Worm (Caenorhabditis elegans) whole organism, young adult: ENCODE data around the gene Y43F8B.28.
"Not testable (repeated sequence)": the region's sequence is repeated elsewhere in the genome, so short reads cannot be mapped to it uniquely, and the experiment has no call there.

Experiments
- C06A6.2 ChIP-seq: fragments of 200-800 bp; sonication (Bioruptor generic); conservative IDR thresholded peaks from 2 replicates; pipeline ENCODE4 v1.3.6; 2022; ENCODE audit warnings: missing genetic modification characterization, missing compliant biosample characterization
- F10E7.11 ChIP-seq: sonication (generic microtip); optimal IDR thresholded peaks from 2 replicates; lab custom pipeline; 2017; ENCODE audit warnings: mild to moderate bottlenecking, missing genetic modification characterization, moderate library complexity, missing compliant biosample characterization
- F23B12.7 ChIP-seq: sonication (generic microtip); optimal IDR thresholded peaks from 2 replicates; lab custom pipeline; 2017; ENCODE audit warnings: missing genetic modification characterization, mild to moderate bottlenecking, missing compliant biosample characterization, antibody characterized with exemption, moderate library complexity; ENCODE audit not compliant: insufficient read depth
- F37B4.10 ChIP-seq: fragments of 200-800 bp; sonication (Bioruptor generic); IDR thresholded peaks from 2 replicates; pipeline ENCODE4 v1.3.6; 2022; ENCODE audit warnings: missing genetic modification characterization, missing compliant biosample characterization
- F52B5.7 ChIP-seq: sonication (generic microtip); optimal IDR thresholded peaks from 2 replicates; lab custom pipeline; 2016; ENCODE audit warnings: mild to moderate bottlenecking, missing genetic modification characterization, missing compliant biosample characterization
- F57A8.1 ChIP-seq: fragments of 200-800 bp; sonication (Bioruptor generic); optimal IDR thresholded peaks from 2 replicates; lab custom pipeline; 2018; ENCODE audit warnings: mild to moderate bottlenecking, missing genetic modification characterization, moderate library complexity, missing compliant biosample characterization
- T26A5.8 ChIP-seq: sonication (generic microtip); optimal IDR thresholded peaks from 2 replicates; lab custom pipeline; 2016; ENCODE audit warnings: missing genetic modification characterization, missing compliant biosample characterization
- Y56A3A.18 ChIP-seq: fragments of 200-800 bp; sonication (Bioruptor generic); IDR thresholded peaks from 2 replicates; pipeline ENCODE4 v1.3.6; 2022; ENCODE audit warnings: missing genetic modification reagents, missing genetic modification characterization, missing compliant biosample characterization
- Y67H2A.10 ChIP-seq: fragments of 200-800 bp; sonication (Bioruptor generic); conservative IDR thresholded peaks from 2 replicates; pipeline ENCODE4 v1.3.6; 2022; ENCODE audit warnings: missing genetic modification reagents, missing genetic modification characterization, missing compliant biosample characterization
- Y95B8A.8 ChIP-seq: fragments of 200-800 bp; sonication (Bioruptor generic); IDR thresholded peaks from 2 replicates; pipeline ENCODE4 v1.3.6; 2022; ENCODE audit warnings: missing genetic modification reagents, missing genetic modification characterization, missing compliant biosample characterization
- aptf-3 ChIP-seq: fragments of 200-800 bp; sonication (Bioruptor generic); IDR thresholded peaks from 2 replicates; pipeline ENCODE4 v1.3.6; 2022; ENCODE audit warnings: missing genetic modification characterization, missing compliant biosample characterization
- attf-3 ChIP-seq: fragments of 200-800 bp; sonication (Bioruptor generic); conservative IDR thresholded peaks from 2 replicates; pipeline ENCODE4 v1.3.6; 2022; ENCODE audit warnings: missing genetic modification reagents, missing genetic modification characterization, missing compliant biosample characterization
- attf-6 ChIP-seq: fragments of 200-800 bp; sonication (Bioruptor generic); IDR thresholded peaks from 2 replicates; pipeline ENCODE4 v1.3.6; 2022; ENCODE audit warnings: missing genetic modification reagents, missing genetic modification characterization, missing compliant biosample characterization
- bed-1 ChIP-seq: fragments of 200-800 bp; sonication (Bioruptor generic); IDR thresholded peaks from 2 replicates; pipeline ENCODE4 v1.3.6; 2022; ENCODE audit warnings: missing genetic modification reagents, missing genetic modification characterization, missing compliant biosample characterization
- ccch-3 ChIP-seq: fragments of 200-800 bp; sonication (Bioruptor generic); optimal IDR thresholded peaks from 2 replicates; lab custom pipeline; 2018; ENCODE audit warnings: mild to moderate bottlenecking, missing genetic modification characterization, missing compliant biosample characterization
- cebp-1 ChIP-seq, 2 experiments: fragments of 200-800 bp in 1 of 2; sonication (Bioruptor generic) in 1 of 2; sonication (generic microtip) in 1 of 2; IDR thresholded peaks in 1 of 2; optimal IDR thresholded peaks in 1 of 2; 2 replicates each; pipeline versions ENCODE4 v1.3.6 to Lab custom; 2017 to 2022; ENCODE audit warnings: missing compliant biosample characterization in 2 of 2, missing genetic modification characterization in 2 of 2, mild to moderate bottlenecking in 1 of 2, missing genetic modification reagents in 1 of 2, moderate library complexity in 1 of 2
- cebp-2 ChIP-seq: fragments of 200-800 bp; sonication (Bioruptor generic); IDR thresholded peaks from 2 replicates; pipeline ENCODE4 v1.3.6; 2022; ENCODE audit warnings: missing genetic modification characterization, missing compliant biosample characterization
- ceh-100 ChIP-seq: fragments of 200-800 bp; sonication (Bioruptor generic); IDR thresholded peaks from 2 replicates; pipeline ENCODE4 v1.3.6; 2022; ENCODE audit warnings: missing genetic modification reagents, missing genetic modification characterization, missing compliant biosample characterization
- ceh-40 ChIP-seq: fragments of 200-800 bp; sonication (Bioruptor generic); IDR thresholded peaks from 2 replicates; pipeline ENCODE4 v1.3.6; 2022; ENCODE audit warnings: missing genetic modification characterization, missing compliant biosample characterization
- ceh-79 ChIP-seq: sonication (generic microtip); optimal IDR thresholded peaks from 2 replicates; lab custom pipeline; 2017; ENCODE audit warnings: mild to moderate bottlenecking, missing genetic modification characterization, missing compliant biosample characterization
- dpl-1 ChIP-seq: fragments of 150-350 bp; optimal IDR thresholded peaks from 2 replicates; lab custom pipeline; 2014; ENCODE audit warnings: missing biosample characterization, missing genetic modification reagents, missing genetic modification characterization
- egrh-3 ChIP-seq: fragments of 200-800 bp; sonication (Bioruptor generic); IDR thresholded peaks from 2 replicates; pipeline ENCODE4 v1.3.6; 2022; ENCODE audit warnings: missing genetic modification reagents, missing genetic modification characterization, missing compliant biosample characterization
- him-1 ChIP-seq: sonication (generic microtip); optimal IDR thresholded peaks from 2 replicates; lab custom pipeline; 2016; ENCODE audit warnings: missing genotype, missing genetic modification reagents, missing genetic modification characterization, missing compliant biosample characterization
- mes-4 ChIP-seq: sonication (generic microtip); optimal IDR thresholded peaks from 2 replicates; lab custom pipeline; 2016; ENCODE audit warnings: missing genotype, missing genetic modification characterization, missing compliant biosample characterization
- nfyb-1 ChIP-seq: fragments of 200-800 bp; sonication (Bioruptor generic); IDR thresholded peaks from 2 replicates; pipeline ENCODE4 v1.3.6; 2022; ENCODE audit warnings: missing genetic modification reagents, missing genetic modification characterization, missing compliant biosample characterization
- nhr-80 ChIP-seq: sonication (generic microtip); optimal IDR thresholded peaks from 2 replicates; lab custom pipeline; 2016; ENCODE audit warnings: missing genetic modification characterization, missing compliant biosample characterization
- snpc-4 ChIP-seq, 5 experiments: fragments of 150-350 bp in 1 of 5; sonication (generic microtip) in 4 of 5; optimal IDR thresholded peaks; 2 replicates each; lab custom pipeline; 2014 to 2018; ENCODE audit warnings: missing genetic modification characterization in 5 of 5, missing biosample characterization in 3 of 5, antibody characterized with exemption in 2 of 5, mild to moderate bottlenecking in 2 of 5, missing compliant biosample characterization in 2 of 5, missing genotype in 2 of 5, moderate library complexity in 2 of 5, missing genetic modification reagents in 1 of 5
- tlf-1 ChIP-seq: fragments of 200-800 bp; sonication (Bioruptor generic); optimal IDR thresholded peaks from 2 replicates; lab custom pipeline; 2018; ENCODE audit warnings: mild to moderate bottlenecking, missing genetic modification characterization, missing compliant biosample characterization
- unc-130 ChIP-seq: sonication (generic microtip); optimal IDR thresholded peaks from 2 replicates; lab custom pipeline; 2016; ENCODE audit warnings: missing genetic modification reagents, missing genetic modification characterization, missing compliant biosample characterization
- zfh-2 ChIP-seq: fragments of 200-800 bp; sonication (Bioruptor generic); conservative IDR thresholded peaks from 2 replicates; pipeline ENCODE4 v1.3.6; 2022; ENCODE audit warnings: missing genetic modification reagents, missing genetic modification characterization, missing compliant biosample characterization

Y43F8B.28 gene

ce11 chrV:19466775-19467174, 18.3 kb upstream of the Y43F8B.28 start:
- not testable (repeated sequence) for TF ChIP-seq snpc-4 (GFP tag; optimal IDR thresholded peaks at IDR 0.05; lab: Kevin White, UChicago)
- TF ChIP-seq snpc-4 (tag; optimal IDR thresholded peaks at IDR 0.05; lab: Kevin White, UChicago), result peak in 2 of 4 experiments; percentile 57 to 82

ce11 chrV:19467574-19467973, 17.5 kb upstream of the Y43F8B.28 start, which contains the start of gene Y43F8B.23:
TSS of gene Y43F8B.23 (minus strand) at chrV:19467648.
- TF ChIP-seq nhr-80 (tag; lab: Kevin White, UChicago) (peak; percentile 77), zfh-2 (GFP tag; lab: Robert Waterston, UW) (no peak), cebp-1 (GFP tag; IDR thresholded peaks at IDR 0.05; lab: Robert Waterston, UW) (peak; percentile 31; the same call in 1 of the 2 replicates), cebp-1 (tag; optimal IDR thresholded peaks at IDR 0.05; lab: Kevin White, UChicago) (peak; percentile 41), ccch-3 (GFP tag; lab: Kevin White, UChicago) (no peak), him-1 (tag; lab: Kevin White, UChicago) (no peak), dpl-1 (GFP tag; lab: Kevin White, UChicago) (no peak), F23B12.7 (no peak)
- TF ChIP-seq, all 124 proteins: peak for 2

DNA sequence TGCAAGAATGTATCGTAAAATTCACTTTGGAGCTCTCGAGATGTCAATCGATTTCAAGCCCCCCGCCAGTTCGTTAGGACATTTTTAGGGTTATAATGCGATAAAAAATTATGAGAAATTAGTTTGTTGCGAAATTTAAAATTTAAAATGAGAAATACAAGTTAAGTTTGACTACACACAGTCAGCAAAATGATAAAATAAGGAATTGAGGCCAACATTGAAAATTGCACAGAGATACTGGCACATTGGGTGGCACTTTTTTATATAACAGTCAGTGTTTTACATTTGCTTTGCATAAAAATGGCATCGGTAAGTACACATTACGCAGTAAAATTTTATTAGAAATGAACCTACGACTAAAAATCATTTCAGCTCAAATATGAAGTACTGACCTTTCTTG, 17.0 kb upstream of the Y43F8B.28 start, which contains the start of gene Y43F8B.12:
Gene Y43F8B.12 (plus strand): TSS at position 301 of the 400 bp plus-strand sequence.
- no peak for TF ChIP-seq F52B5.7 (tag; lab: Kevin White, UChicago)
- no peak for TF ChIP-seq Y67H2A.10 (GFP tag; lab: Robert Waterston, UW)
- TF ChIP-seq ceh-100 (GFP tag; lab: Robert Waterston, UW), result no peak
- no peak for TF ChIP-seq aptf-3 (GFP tag; lab: Robert Waterston, UW)
- TF ChIP-seq mes-4, result no peak
- no peak for TF ChIP-seq him-1 (tag; lab: Kevin White, UChicago)
- TF ChIP-seq nfyb-1 (GFP tag; lab: Robert Waterston, UW), result no peak
- TF ChIP-seq bed-1 (GFP tag; lab: Robert Waterston, UW), result no peak
- no peak for TF ChIP-seq ceh-40 (GFP tag; lab: Robert Waterston, UW)
- no peak for TF ChIP-seq C06A6.2 (GFP tag; lab: Robert Waterston, UW)
- TF ChIP-seq cebp-2 (GFP tag; lab: Robert Waterston, UW), result no peak
- TF ChIP-seq tlf-1 (GFP tag; lab: Kevin White, UChicago), result no peak
- TF ChIP-seq Y95B8A.8 (GFP tag; lab: Robert Waterston, UW), result no peak
- TF ChIP-seq attf-6 (GFP tag; lab: Robert Waterston, UW), result no peak
- no peak for TF ChIP-seq F57A8.1 (GFP tag; lab: Kevin White, UChicago)
- no peak for TF ChIP-seq unc-130 (GFP tag; lab: Kevin White, UChicago)
- TF ChIP-seq F37B4.10 (GFP tag; lab: Robert Waterston, UW), result no peak

DNA sequence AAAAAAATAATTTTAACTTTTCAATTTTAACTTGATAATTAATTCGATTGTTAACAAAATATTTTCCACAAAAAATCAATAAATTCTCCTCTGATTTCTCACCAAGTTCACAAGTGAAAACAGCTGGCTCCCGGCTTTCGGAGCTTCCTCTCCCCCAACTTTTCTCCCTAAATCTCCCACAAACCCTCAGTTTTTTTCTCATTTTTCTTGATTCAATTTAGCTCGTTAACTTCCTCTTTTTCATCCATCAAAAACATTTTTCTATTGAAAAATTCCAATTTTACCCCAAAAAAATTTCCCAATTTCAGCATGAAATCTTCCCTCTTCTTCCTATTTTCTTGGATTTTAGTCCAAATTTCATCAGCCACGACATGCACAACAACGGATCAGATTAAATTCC, 14.7 kb upstream of the Y43F8B.28 start, which contains the start of gene Y43F8B.11:
Gene Y43F8B.11 (plus strand): TSS at position 301 of the 400 bp plus-strand sequence.
- TF ChIP-seq attf-3 (GFP tag; lab: Robert Waterston, UW), result no peak
- TF ChIP-seq ceh-79 (tag; lab: Kevin White, UChicago), result no peak
- TF ChIP-seq T26A5.8 (tag; lab: Kevin White, UChicago), result no peak
- no peak for TF ChIP-seq nfyb-1 (GFP tag; lab: Robert Waterston, UW)
- TF ChIP-seq Y56A3A.18 (GFP tag; lab: Robert Waterston, UW), result no peak

- no peak for TF ChIP-seq F10E7.11 (tag; lab: Kevin White, UChicago)
- peak; percentile 16; the same call in 1 of the 2 replicates for TF ChIP-seq egrh-3 (GFP tag; lab: Robert Waterston, UW)
Measured at ce11 chrV:19473842-19474514, 11.1 kb upstream of the Y43F8B.28 start, which contains the start of gene Y43F8B.10. TSS of gene Y43F8B.10 (plus strand) at chrV:19474464.
